Worm (Caenorhabditis elegans) whole organism, L4 larva: Measurements from ENCODE around the gene T02H6.7.

Experiments
- Y75B8A.6 ChIP-seq: fragments of 200-800 bp; sonication (Bioruptor generic); IDR thresholded peaks from 2 replicates; pipeline ENCODE4 v1.3.6; 2022; ENCODE audit warnings: missing genetic modification reagents, missing genetic modification characterization, missing compliant biosample characterization
- ceh-82 ChIP-seq: sonication (generic microtip); optimal IDR thresholded peaks from 2 replicates; lab custom pipeline; 2017; ENCODE audit warnings: missing biosample characterization, missing genetic modification characterization
- cey-2 ChIP-seq: sonication (generic microtip); optimal IDR thresholded peaks from 3 replicates; lab custom pipeline; 2017; ENCODE audit warnings: missing genetic modification characterization, mild to moderate bottlenecking, missing compliant biosample characterization, antibody characterized with exemption, borderline replicate concordance; ENCODE audit not compliant: insufficient read depth
- daf-8 ChIP-seq: fragments of 200-800 bp; sonication (Bioruptor generic); IDR thresholded peaks from 2 replicates; pipeline ENCODE4 v1.3.6; 2022; ENCODE audit warnings: missing genetic modification characterization, missing compliant biosample characterization
- dpl-1 ChIP-seq: fragments of 150-350 bp; optimal IDR thresholded peaks from 2 replicates; lab custom pipeline; 2014; ENCODE audit warnings: missing biosample characterization, missing genetic modification reagents, missing genetic modification characterization
- duxl-1 ChIP-seq: sonication (generic microtip); optimal IDR thresholded peaks from 2 replicates; lab custom pipeline; 2016; ENCODE audit warnings: mild to moderate bottlenecking, missing genetic modification characterization, moderate library complexity, missing compliant biosample characterization; ENCODE audit not compliant: poor library complexity
- fkh-10 ChIP-seq: fragments of 150-350 bp; optimal IDR thresholded peaks from 2 replicates; lab custom pipeline; 2014; ENCODE audit warnings: missing biosample characterization, missing genetic modification reagents, missing genetic modification characterization
- hif-1 ChIP-seq, 2 experiments: sonication (generic microtip); optimal IDR thresholded peaks; 2 replicates each; lab custom pipeline; 2016 to 2017; ENCODE audit warnings: missing compliant biosample characterization in 2 of 2, missing genetic modification characterization in 2 of 2, missing genetic modification reagents in 2 of 2, missing genotype in 2 of 2, mild to moderate bottlenecking in 1 of 2
- hlh-11 ChIP-seq: fragments of 200-800 bp; sonication (Bioruptor generic); optimal IDR thresholded peaks from 2 replicates; lab custom pipeline; 2018; ENCODE audit warnings: mild to moderate bottlenecking, missing genetic modification characterization, missing compliant biosample characterization
- lin-15B ChIP-seq: fragments of 150-350 bp; sonication (generic microtip); optimal IDR thresholded peaks from 3 replicates; lab custom pipeline; 2014; ENCODE audit warnings: missing biosample characterization, missing genetic modification characterization
- mxl-2 ChIP-seq: fragments of 200-800 bp; sonication (Bioruptor generic); conservative IDR thresholded peaks from 2 replicates; pipeline ENCODE4 v1.3.6; 2022; ENCODE audit warnings: missing genetic modification reagents, missing genetic modification characterization, missing compliant biosample characterization
- nhr-10 ChIP-seq: fragments of 150-350 bp; optimal IDR thresholded peaks from 2 replicates; lab custom pipeline; 2014; ENCODE audit warnings: missing biosample characterization, missing genetic modification characterization
- nhr-25 ChIP-seq: sonication (generic microtip); optimal IDR thresholded peaks from 2 replicates; lab custom pipeline; 2017; ENCODE audit warnings: missing genetic modification characterization, mild to moderate bottlenecking, missing compliant biosample characterization, antibody characterized with exemption, moderate library complexity, borderline replicate concordance; ENCODE audit not compliant: insufficient read depth
- nhr-77 ChIP-seq: fragments of 150-350 bp; optimal IDR thresholded peaks from 2 replicates; lab custom pipeline; 2014; ENCODE audit warnings: missing biosample characterization, missing genetic modification characterization

DNA sequence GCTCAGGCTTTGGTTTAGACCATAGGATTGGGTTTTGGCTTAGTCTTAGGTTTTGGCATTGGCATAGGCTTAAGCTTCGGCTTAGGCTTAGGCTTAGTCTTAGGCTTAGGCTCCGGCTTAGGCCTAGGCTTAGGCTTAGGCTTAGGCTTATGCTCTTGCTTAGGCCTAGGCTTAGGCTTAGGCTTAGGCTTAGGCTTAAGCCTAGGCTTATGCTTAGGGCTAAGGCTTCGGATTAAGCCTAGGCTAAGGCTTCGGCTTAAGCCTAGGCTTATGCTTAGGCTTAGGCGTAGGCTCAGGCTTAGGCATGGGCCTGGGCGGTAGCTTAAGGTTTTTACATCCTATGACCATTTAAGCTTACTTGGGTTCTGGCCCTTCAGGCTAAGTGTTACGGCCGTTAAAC lies 31.1 kb upstream of the T02H6.7 start:
- no peak for TF ChIP-seq fkh-10 (GFP tag; lab: Kevin White, UChicago)
- TF ChIP-seq ceh-82 (tag; lab: Kevin White, UChicago), result no peak
- no peak for TF ChIP-seq nhr-77 (tag; lab: Kevin White, UChicago)
- TF ChIP-seq nhr-25 (tag; lab: Kevin White, UChicago), result no peak
- no peak for TF ChIP-seq dpl-1 (GFP tag; lab: Kevin White, UChicago)
- TF ChIP-seq mxl-2 (GFP tag; lab: Robert Waterston, UW), result no peak
- no peak for TF ChIP-seq daf-8 (GFP tag; lab: Robert Waterston, UW)
- no peak for TF ChIP-seq duxl-1 (tag; lab: Kevin White, UChicago)
- TF ChIP-seq cey-2 (tag; lab: Kevin White, UChicago), result no peak
- TF ChIP-seq lin-15B, result no peak
- no peak for TF ChIP-seq nhr-10 (tag; lab: Kevin White, UChicago)
- no peak for TF ChIP-seq hlh-11
- no peak for TF ChIP-seq hif-1 (tag; optimal IDR thresholded peaks at IDR 0.05; lab: Kevin White, UChicago)
- no peak for TF ChIP-seq Y75B8A.6 (GFP tag; lab: Robert Waterston, UW)
